Fruit fly (Drosophila melanogaster) whole organism, embryonic: ENCODE results near the gene T48.

Experiments used
- Bteb2 ChIP-seq: fragments of 200-800 bp; sonication (Bioruptor generic); optimal IDR thresholded peaks from 2 replicates; lab custom pipeline; 2016; ENCODE audit warnings: missing biosample characterization, missing genetic modification characterization
- CG10321 ChIP-seq: fragments of 200-800 bp; sonication (Bioruptor generic); IDR thresholded peaks from 2 replicates; pipeline ENCODE4 v1.3.6; 2022; ENCODE audit warnings: missing biosample characterization, missing genetic modification characterization
- CG10543 ChIP-seq: fragments of 200-800 bp; sonication (Bioruptor generic); optimal IDR thresholded peaks from 3 replicates; lab custom pipeline; 2017; ENCODE audit warnings: missing biosample characterization, mild to moderate bottlenecking, missing genetic modification characterization, moderate library complexity
- CG11085 ChIP-seq: fragments of 200-800 bp; sonication (Bioruptor generic); IDR thresholded peaks from 2 replicates; pipeline ENCODE4 v1.3.6; 2022; ENCODE audit warnings: missing biosample characterization, missing genetic modification characterization
- CG11696 ChIP-seq: fragments of 200-800 bp; sonication (Bioruptor generic); IDR thresholded peaks from 2 replicates; pipeline ENCODE4 v1.3.6; 2022; ENCODE audit warnings: missing biosample characterization, missing genetic modification characterization
- CG12104 ChIP-seq: fragments of 200-800 bp; sonication (Bioruptor generic); optimal IDR thresholded peaks from 3 replicates; lab custom pipeline; 2016; ENCODE audit warnings: missing biosample characterization, missing genetic modification characterization
- CG12769 ChIP-seq: fragments of 200-800 bp; sonication (Bioruptor generic); optimal IDR thresholded peaks from 2 replicates; lab custom pipeline; 2019; ENCODE audit warnings: missing biosample characterization, mild to moderate bottlenecking, missing genetic modification characterization, moderate library complexity
- CG13894 ChIP-seq: fragments of 200-800 bp; sonication (Bioruptor generic); optimal IDR thresholded peaks from 3 replicates; lab custom pipeline; 2018; ENCODE audit warnings: missing biosample characterization, mild to moderate bottlenecking, missing genetic modification characterization, moderate library complexity
- CG16813 ChIP-seq: fragments of 200-800 bp; sonication (Bioruptor generic); IDR thresholded peaks from 3 replicates; pipeline ENCODE4 v1.3.6; 2022; ENCODE audit warnings: missing biosample characterization, missing genetic modification characterization; ENCODE audit not compliant: partially characterized antibody
- CG17568 ChIP-seq: fragments of 200-800 bp; sonication (Bioruptor generic); optimal IDR thresholded peaks from 2 replicates; lab custom pipeline; 2018; ENCODE audit warnings: missing biosample characterization, mild to moderate bottlenecking, missing genetic modification characterization, moderate library complexity
- CG18476 ChIP-seq: fragments of 200-800 bp; sonication (Bioruptor generic); optimal IDR thresholded peaks from 2 replicates; lab custom pipeline; 2016; ENCODE audit warnings: missing biosample characterization, mild to moderate bottlenecking, missing genetic modification characterization
- CG18599 ChIP-seq: fragments of 200-800 bp; sonication (Bioruptor generic); optimal IDR thresholded peaks from 3 replicates; lab custom pipeline; 2017; ENCODE audit warnings: missing biosample characterization, missing genetic modification characterization, mild to moderate bottlenecking, moderate library complexity, missing genetic modification reagents
- CG2116 ChIP-seq: fragments of 200-800 bp; sonication (Bioruptor generic); optimal IDR thresholded peaks from 3 replicates; lab custom pipeline; 2018; ENCODE audit warnings: missing biosample characterization, mild to moderate bottlenecking, missing genetic modification characterization
- CG31388 ChIP-seq: fragments of 200-800 bp; sonication (Bioruptor generic); optimal IDR thresholded peaks from 2 replicates; lab custom pipeline; 2016; ENCODE audit warnings: missing biosample characterization, missing genetic modification characterization
- CG3281 ChIP-seq: fragments of 200-800 bp; sonication (Bioruptor generic); optimal IDR thresholded peaks from 3 replicates; lab custom pipeline; 2017; ENCODE audit warnings: missing biosample characterization, mild to moderate bottlenecking, missing genetic modification characterization
- CG3847 ChIP-seq: fragments of 200-800 bp; sonication (Bioruptor generic); IDR thresholded peaks from 2 replicates; pipeline ENCODE4 v1.3.6; 2022; ENCODE audit warnings: missing biosample characterization, missing genetic modification characterization
- CG42726 ChIP-seq: fragments of 200-800 bp; sonication (Bioruptor generic); IDR thresholded peaks from 2 replicates; pipeline ENCODE4 v1.3.6; 2022; ENCODE audit warnings: missing biosample characterization, missing genetic modification characterization; ENCODE audit not compliant: partially characterized antibody
- CG4328 ChIP-seq: fragments of 200-800 bp; sonication (Bioruptor generic); optimal IDR thresholded peaks from 3 replicates; lab custom pipeline; 2017; ENCODE audit warnings: missing biosample characterization, missing genetic modification reagents, missing genetic modification characterization
- CG6791 ChIP-seq: fragments of 200-800 bp; sonication (Bioruptor generic); IDR thresholded peaks from 3 replicates; pipeline ENCODE4 v1.3.6; 2022; ENCODE audit warnings: missing biosample characterization, missing genetic modification characterization; ENCODE audit not compliant: partially characterized antibody
- CG8290 ChIP-seq, 3 experiments: fragments of 200-800 bp; sonication (Bioruptor generic); optimal IDR thresholded peaks; 2 replicates each; lab custom pipeline; 2016 to 2019; ENCODE audit warnings: missing biosample characterization in 3 of 3, missing genetic modification characterization in 3 of 3, mild to moderate bottlenecking in 2 of 3, moderate library complexity in 1 of 3
- Chrac-16 ChIP-seq: fragments of 200-800 bp; sonication (Bioruptor generic); optimal IDR thresholded peaks from 3 replicates; lab custom pipeline; 2016; ENCODE audit warnings: missing biosample characterization, missing genetic modification characterization
- CoRest ChIP-seq: fragments of 200-800 bp; sonication (Bioruptor generic); optimal IDR thresholded peaks from 3 replicates; lab custom pipeline; 2018; ENCODE audit warnings: missing biosample characterization, mild to moderate bottlenecking, missing genetic modification characterization, moderate library complexity
- Dfd ChIP-seq, 2 experiments: fragments of >200 bp; optimal IDR thresholded peaks; 2 replicates each; lab custom pipeline; 2017; ENCODE audit warnings: missing biosample characterization in 2 of 2, missing genetic modification characterization in 2 of 2
- Doc2 ChIP-seq: fragments of 200-800 bp; sonication (Bioruptor generic); IDR thresholded peaks from 2 replicates; pipeline ENCODE4 v1.3.6; 2022; ENCODE audit warnings: missing biosample characterization, missing genetic modification characterization
- H2.0 ChIP-seq: fragments of 200-800 bp; sonication (Bioruptor generic); IDR thresholded peaks from 2 replicates; pipeline ENCODE4 v1.3.6; 2022; ENCODE audit warnings: missing biosample characterization, missing genetic modification characterization
- HHEX ChIP-seq: fragments of 200-800 bp; sonication (Bioruptor generic); optimal IDR thresholded peaks from 3 replicates; lab custom pipeline; 2017; ENCODE audit warnings: missing biosample characterization, mild to moderate bottlenecking, missing genetic modification characterization, missing genetic modification reagents
- Lim3 ChIP-seq: fragments of 200-800 bp; sonication (Bioruptor generic); IDR thresholded peaks from 2 replicates; pipeline ENCODE4 v1.3.6; 2022; ENCODE audit warnings: missing biosample characterization, missing genetic modification characterization
- YL-1 ChIP-seq: fragments of 200-800 bp; sonication (Bioruptor generic); optimal IDR thresholded peaks from 3 replicates; lab custom pipeline; 2017; ENCODE audit warnings: missing biosample characterization, mild to moderate bottlenecking, missing genetic modification characterization
- al ChIP-seq: fragments of 200-800 bp; sonication (Bioruptor generic); IDR thresholded peaks from 2 replicates; pipeline ENCODE4 v1.3.6; 2022; ENCODE audit warnings: missing biosample characterization, missing genetic modification characterization
- amos ChIP-seq: fragments of 200-800 bp; sonication (Bioruptor generic); IDR thresholded peaks from 2 replicates; pipeline ENCODE4 v1.3.6; 2022; ENCODE audit warnings: missing biosample characterization, missing genetic modification characterization; ENCODE audit not compliant: partially characterized antibody
- ap ChIP-seq: fragments of 200-800 bp; sonication (Bioruptor generic); IDR thresholded peaks from 2 replicates; pipeline ENCODE4 v1.3.6; 2022; ENCODE audit warnings: missing biosample characterization, missing genetic modification characterization
- bigmax ChIP-seq: fragments of 200-800 bp; sonication (Bioruptor generic); optimal IDR thresholded peaks from 2 replicates; lab custom pipeline; 2018; ENCODE audit warnings: missing biosample characterization, mild to moderate bottlenecking, missing genetic modification characterization
- chif ChIP-seq, 2 experiments: fragments of 200-800 bp; sonication (Bioruptor generic); optimal IDR thresholded peaks; 3 replicates each; lab custom pipeline; 2016; ENCODE audit warnings: missing biosample characterization in 2 of 2, missing genetic modification characterization in 2 of 2
- chinmo ChIP-seq: fragments of 200-800 bp; sonication (Bioruptor generic); IDR thresholded peaks from 4 replicates; pipeline ENCODE4 v1.3.6; 2022; ENCODE audit warnings: missing biosample characterization, missing genetic modification characterization; ENCODE audit not compliant: partially characterized antibody
- crc ChIP-seq: fragments of 200-800 bp; sonication (Bioruptor generic); optimal IDR thresholded peaks from 2 replicates; lab custom pipeline; 2016; ENCODE audit warnings: missing biosample characterization, missing genetic modification characterization
- dan ChIP-seq: fragments of 200-800 bp; sonication (Bioruptor generic); IDR thresholded peaks from 2 replicates; pipeline ENCODE4 v1.3.6; 2022; ENCODE audit warnings: missing biosample characterization, missing genetic modification characterization
- dmrt99B ChIP-seq: fragments of 200-800 bp; sonication (Bioruptor generic); optimal IDR thresholded peaks from 2 replicates; lab custom pipeline; 2018; ENCODE audit warnings: missing biosample characterization, mild to moderate bottlenecking, missing genetic modification characterization, moderate library complexity
- ems ChIP-seq: fragments of 200-800 bp; sonication (Bioruptor generic); optimal IDR thresholded peaks from 3 replicates; lab custom pipeline; 2016; ENCODE audit warnings: missing biosample characterization, missing genetic modification characterization
- gro ChIP-seq: fragments of 200-800 bp; sonication (Bioruptor generic); optimal IDR thresholded peaks from 2 replicates; lab custom pipeline; 2016; ENCODE audit warnings: missing biosample characterization, missing genetic modification characterization
- gt ChIP-seq: fragments of 200-800 bp; sonication (Bioruptor generic); IDR thresholded peaks from 2 replicates; pipeline ENCODE4 v1.3.6; 2022; ENCODE audit warnings: missing biosample characterization, missing genetic modification characterization
- inv ChIP-seq: fragments of 200-800 bp; sonication (Bioruptor generic); IDR thresholded peaks from 2 replicates; pipeline ENCODE4 v1.3.6; 2022; ENCODE audit warnings: missing biosample characterization, missing genetic modification characterization; ENCODE audit not compliant: partially characterized antibody
- klu ChIP-seq: fragments of 200-800 bp; sonication (Bioruptor generic); IDR thresholded peaks from 2 replicates; pipeline ENCODE4 v1.3.6; 2022; ENCODE audit warnings: missing biosample characterization, missing genetic modification characterization
- lab ChIP-seq: fragments of 200-800 bp; sonication (Bioruptor generic); optimal IDR thresholded peaks from 3 replicates; lab custom pipeline; 2017; ENCODE audit warnings: missing biosample characterization, missing genetic modification characterization, mild to moderate bottlenecking, moderate library complexity, missing genetic modification reagents
- mam ChIP-seq: fragments of 200-800 bp; sonication (Bioruptor generic); optimal IDR thresholded peaks from 3 replicates; lab custom pipeline; 2016; ENCODE audit warnings: missing biosample characterization, missing genetic modification characterization
- otp ChIP-seq: fragments of 200-800 bp; sonication (Bioruptor generic); IDR thresholded peaks from 3 replicates; pipeline ENCODE4, ENCODE4 v1.3.6; 2022; ENCODE audit warnings: missing biosample characterization, missing genetic modification characterization
- ro ChIP-seq: fragments of 200-800 bp; sonication (Bioruptor generic); IDR thresholded peaks from 2 replicates; pipeline ENCODE4 v1.3.6; 2022; ENCODE audit warnings: missing biosample characterization, missing genetic modification characterization
- scrt ChIP-seq: fragments of 200-800 bp; sonication (Bioruptor generic); optimal IDR thresholded peaks from 2 replicates; lab custom pipeline; 2018; ENCODE audit warnings: missing biosample characterization, mild to moderate bottlenecking, missing genetic modification characterization, moderate library complexity
- sug ChIP-seq: fragments of 200-800 bp; optimal IDR thresholded peaks from 2 replicates; lab custom pipeline; 2019; ENCODE audit warnings: missing biosample characterization, mild to moderate bottlenecking, missing genetic modification characterization, moderate library complexity
- tx ChIP-seq: fragments of 200-800 bp; sonication (Bioruptor generic); optimal IDR thresholded peaks from 2 replicates; lab custom pipeline; 2016; ENCODE audit warnings: missing biosample characterization, missing genetic modification characterization
- wek ChIP-seq: fragments of 200-800 bp; sonication (Bioruptor generic); optimal IDR thresholded peaks from 3 replicates; lab custom pipeline; 2018; ENCODE audit warnings: missing biosample characterization, mild to moderate bottlenecking, missing genetic modification characterization, moderate library complexity
- zfh1 ChIP-seq: fragments of 200-800 bp; sonication (Bioruptor generic); IDR thresholded peaks from 3 replicates; pipeline ENCODE4 v1.3.6; 2022; ENCODE audit warnings: missing biosample characterization, missing genetic modification characterization

The T48 gene

DNA sequence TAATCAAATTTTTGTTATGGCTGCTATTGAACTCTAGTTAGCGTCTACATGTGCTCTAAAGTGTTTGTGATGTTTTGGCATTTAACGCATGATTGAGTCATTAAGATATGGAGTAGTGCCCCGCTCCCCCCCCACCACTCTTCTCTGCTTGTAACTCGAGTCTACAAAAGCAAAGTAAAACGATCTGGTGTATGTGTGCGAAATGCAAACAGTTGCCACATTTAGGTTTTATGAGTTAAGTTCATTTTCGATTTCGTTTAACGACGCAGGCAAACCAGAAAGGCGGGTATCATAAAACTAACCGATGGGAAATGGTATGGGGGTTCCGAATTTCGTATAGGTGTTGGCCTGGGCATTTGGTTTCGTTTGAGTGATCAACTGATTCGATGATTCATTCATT lies 53.0 kb downstream of the T48 start (continued):
- TF ChIP-seq CG18476: no peak
- TF ChIP-seq inv (GFP tag; lab: Robert Waterston, UW): no peak
- no peak for TF ChIP-seq CG8290 (GFP tag; optimal IDR thresholded peaks at IDR 0.05; lab: Kevin White, UChicago)
- peak in 1 of 2 experiments; percentile 57 for TF ChIP-seq CG8290 (tag; optimal IDR thresholded peaks at IDR 0.05; lab: Kevin White, UChicago)
- no peak for TF ChIP-seq chif (GFP tag; optimal IDR thresholded peaks at IDR 0.05; lab: Kevin White, UChicago)
- no peak for TF ChIP-seq CG11696 (GFP tag; lab: Robert Waterston, UW)
- peak; percentile 29; the same call in 1 of the 2 replicates for TF ChIP-seq amos (GFP tag; lab: Robert Waterston, UW)
- TF ChIP-seq CG16813 (GFP tag; lab: Robert Waterston, UW): no peak
- TF ChIP-seq ems: no peak
- no peak for TF ChIP-seq CG6791 (GFP tag; lab: Robert Waterston, UW)
- TF ChIP-seq CoRest (tag; lab: Kevin White, UChicago): no peak
- no peak for TF ChIP-seq Doc2 (GFP tag; lab: Robert Waterston, UW)
- no peak for TF ChIP-seq gt (GFP tag; lab: Robert Waterston, UW)
- no peak for TF ChIP-seq Bteb2 (GFP tag; lab: Kevin White, UChicago)
- TF ChIP-seq CG11085: no peak
- no peak for TF ChIP-seq CG2116 (GFP tag; lab: Kevin White, UChicago)
- TF ChIP-seq HHEX (GFP tag; lab: Kevin White, UChicago): peak; percentile 18
- TF ChIP-seq lab (GFP tag; lab: Kevin White, UChicago): peak; percentile 27
- TF ChIP-seq al (GFP tag; lab: Robert Waterston, UW): no peak
- no peak for TF ChIP-seq H2.0
- no peak for TF ChIP-seq Lim3 (GFP tag; lab: Robert Waterston, UW)
- no peak for TF ChIP-seq Dfd (GFP tag; optimal IDR thresholded peaks at IDR 0.05; lab: Kevin White, UChicago)
- TF ChIP-seq CG42726 (GFP tag; lab: Robert Waterston, UW): no peak
- TF ChIP-seq ap (GFP tag; lab: Robert Waterston, UW): no peak
- peak; percentile 64 for TF ChIP-seq sug
- TF ChIP-seq CG18599 (GFP tag; lab: Kevin White, UChicago): peak; percentile 21
- TF ChIP-seq klu (GFP tag; lab: Robert Waterston, UW): no peak
- TF ChIP-seq CG4328 (GFP tag; lab: Kevin White, UChicago): no peak
- no peak for TF ChIP-seq CG3847 (GFP tag; lab: Robert Waterston, UW)
- no peak for TF ChIP-seq zfh1
- peak; percentile 94 for TF ChIP-seq chinmo (GFP tag; lab: Robert Waterston, UW)
- TF ChIP-seq CG31388: no peak
- no peak for TF ChIP-seq YL-1 (GFP tag; lab: Kevin White, UChicago)
- TF ChIP-seq CG17568 (GFP tag; lab: Kevin White, UChicago): no peak
- TF ChIP-seq mam: no peak
- no peak for TF ChIP-seq scrt (GFP tag; lab: Kevin White, UChicago)
- TF ChIP-seq dan (GFP tag; lab: Robert Waterston, UW): no peak
- no peak for TF ChIP-seq bigmax (GFP tag; lab: Kevin White, UChicago)
- TF ChIP-seq CG3281 (GFP tag; lab: Kevin White, UChicago): peak; percentile 5
- peak; percentile 34 for TF ChIP-seq CG10543 (GFP tag; lab: Kevin White, UChicago)
- peak; percentile 70 for TF ChIP-seq CG13894
- no peak for TF ChIP-seq Chrac-16
- peak; percentile 54 for TF ChIP-seq CG12769 (tag; lab: Kevin White, UChicago)
- TF ChIP-seq wek (GFP tag; lab: Kevin White, UChicago): no peak
- TF ChIP-seq dmrt99B (tag; lab: Kevin White, UChicago): no peak
- no peak for TF ChIP-seq ro (GFP tag; lab: Robert Waterston, UW)
- no peak for TF ChIP-seq CG12104 (GFP tag; lab: Kevin White, UChicago)
- TF ChIP-seq otp (GFP tag; lab: Robert Waterston, UW): 0 out of 3 replicates have a peak, but pooled peaks have one; percentile 15
- TF ChIP-seq tx: no peak
- peak; percentile 53; the same call in 1 of the 2 replicates for TF ChIP-seq CG10321 (GFP tag; lab: Robert Waterston, UW)
- TF ChIP-seq gro: peak; percentile 3
- TF ChIP-seq crc (GFP tag; lab: Kevin White, UChicago): no peak
